Worm (Caenorhabditis elegans): Measurements from ENCODE around the gene nhr-157.

DNA sequence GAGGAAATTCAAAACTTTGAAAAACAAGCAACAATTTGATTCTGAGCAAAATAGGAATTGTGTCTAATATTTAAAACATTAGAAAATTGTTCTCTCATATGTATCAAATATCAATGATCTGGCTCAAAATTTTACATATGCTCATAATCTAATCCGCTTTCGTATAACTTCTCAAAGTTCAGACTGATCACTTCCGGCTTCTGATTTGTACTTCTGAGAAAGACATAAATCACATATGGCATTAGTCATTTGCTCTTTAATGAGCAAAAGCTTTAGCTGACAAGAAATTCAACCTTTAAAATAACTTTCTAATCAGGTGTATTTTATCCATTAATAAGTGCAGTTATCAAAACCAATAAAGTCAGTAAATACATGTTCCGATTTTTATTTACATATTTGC is 12.9 kb downstream of the nhr-157 start:
- TF ChIP-seq elt-3 (tag; optimal IDR thresholded peaks at IDR 0.05) (no peak), ceh-82 (tag; optimal IDR thresholded peaks at IDR 0.05) (no peak), ama-1 (optimal IDR thresholded peaks at IDR 0.05) (no peak)

Measured in whole organism, L3 larva.